Fruit fly (Drosophila melanogaster) whole organism, embryonic: ENCODE measurements around the gene CG1896.
A peak's percentile ranks its signal among the peaks of the same experiment; 100 is the strongest.

Source experiments
- CG1233 ChIP-seq: fragments of 200-800 bp; sonication (Bioruptor generic); optimal IDR thresholded peaks from 4 replicates; lab custom pipeline; 2018; ENCODE audit warnings: missing biosample characterization, mild to moderate bottlenecking, missing genetic modification characterization
- CG13287 ChIP-seq: fragments of 200-800 bp; sonication (Bioruptor generic); IDR thresholded peaks from 2 replicates; pipeline ENCODE4 v1.3.6; 2022; ENCODE audit warnings: missing biosample characterization, missing genetic modification characterization; ENCODE audit not compliant: partially characterized antibody
- CG14860 ChIP-seq: fragments of 200-800 bp; sonication (Bioruptor generic); IDR thresholded peaks from 3 replicates; pipeline ENCODE4 v1.3.6; 2022; ENCODE audit warnings: missing biosample characterization, missing genetic modification characterization; ENCODE audit not compliant: partially characterized antibody
- CG16815 ChIP-seq: fragments of 200-800 bp; sonication (Bioruptor generic); optimal IDR thresholded peaks from 3 replicates; lab custom pipeline; 2017; ENCODE audit warnings: missing biosample characterization, mild to moderate bottlenecking, missing genetic modification characterization
- CG18764 ChIP-seq: fragments of 200-800 bp; sonication (Bioruptor generic); optimal IDR thresholded peaks from 3 replicates; lab custom pipeline; 2016; ENCODE audit warnings: missing biosample characterization, missing genetic modification characterization
- CG2202 ChIP-seq: fragments of 200-800 bp; sonication (Bioruptor generic); optimal IDR thresholded peaks from 2 replicates; lab custom pipeline; 2018; ENCODE audit warnings: missing biosample characterization, mild to moderate bottlenecking, missing genetic modification characterization
- CG3407 ChIP-seq: fragments of 200-800 bp; sonication (Bioruptor generic); optimal IDR thresholded peaks from 2 replicates; lab custom pipeline; 2018; ENCODE audit warnings: missing biosample characterization, mild to moderate bottlenecking, missing genetic modification characterization
- CG34376 ChIP-seq: fragments of 200-800 bp; sonication (Bioruptor generic); optimal IDR thresholded peaks from 2 replicates; lab custom pipeline; 2018; ENCODE audit warnings: missing biosample characterization, mild to moderate bottlenecking, missing genetic modification characterization
- CG42726 ChIP-seq: fragments of 200-800 bp; sonication (Bioruptor generic); IDR thresholded peaks from 2 replicates; pipeline ENCODE4 v1.3.6; 2022; ENCODE audit warnings: missing biosample characterization, missing genetic modification characterization; ENCODE audit not compliant: partially characterized antibody
- CG4617 ChIP-seq: fragments of 200-800 bp; sonication (Bioruptor generic); optimal IDR thresholded peaks from 3 replicates; lab custom pipeline; 2016; ENCODE audit warnings: missing biosample characterization, missing genetic modification characterization, borderline replicate concordance
- CG8388 ChIP-seq: fragments of 200-800 bp; sonication (Bioruptor generic); optimal IDR thresholded peaks from 2 replicates; lab custom pipeline; 2019; ENCODE audit warnings: missing biosample characterization, mild to moderate bottlenecking, missing genetic modification characterization, moderate library complexity
- CG9797 ChIP-seq: fragments of 200-800 bp; sonication (Bioruptor generic); optimal IDR thresholded peaks from 3 replicates; lab custom pipeline; 2018; ENCODE audit warnings: missing biosample characterization, mild to moderate bottlenecking, missing genetic modification characterization
- CG9817 ChIP-seq: fragments of 200-800 bp; sonication (Bioruptor generic); optimal IDR thresholded peaks from 2 replicates; lab custom pipeline; 2018; ENCODE audit warnings: missing biosample characterization, mild to moderate bottlenecking, missing genetic modification characterization, moderate library complexity
- D19B ChIP-seq: fragments of 200-800 bp; sonication (Bioruptor generic); optimal IDR thresholded peaks from 2 replicates; lab custom pipeline; 2017; ENCODE audit warnings: missing biosample characterization, mild to moderate bottlenecking, missing genetic modification characterization
- Dbx ChIP-seq: fragments of 200-800 bp; sonication (Bioruptor generic); IDR thresholded peaks from 3 replicates; pipeline ENCODE4 v1.3.6; 2022; ENCODE audit warnings: missing biosample characterization, missing genetic modification characterization
- Dfd ChIP-seq, 2 experiments: fragments of >200 bp; optimal IDR thresholded peaks; 2 replicates each; lab custom pipeline; 2017; ENCODE audit warnings: missing biosample characterization in 2 of 2, missing genetic modification characterization in 2 of 2
- Dip2 ChIP-seq: fragments of 200-800 bp; sonication (Bioruptor generic); IDR thresholded peaks from 2 replicates; pipeline ENCODE4 v1.3.6; 2022; ENCODE audit warnings: missing biosample characterization, missing genetic modification characterization
- Doc2 ChIP-seq: fragments of 200-800 bp; sonication (Bioruptor generic); IDR thresholded peaks from 2 replicates; pipeline ENCODE4 v1.3.6; 2022; ENCODE audit warnings: missing biosample characterization, missing genetic modification characterization
- Eip74EF ChIP-seq, 2 experiments: fragments of 200-800 bp in 1 of 2; fragments of >200 bp in 1 of 2; sonication (Bioruptor generic) in 1 of 2; optimal IDR thresholded peaks; 2 replicates each; lab custom pipeline; 2017 to 2019; ENCODE audit warnings: missing biosample characterization in 2 of 2, missing genetic modification characterization in 2 of 2, mild to moderate bottlenecking in 1 of 2, moderate library complexity in 1 of 2
- GATAe ChIP-seq: fragments of 200-800 bp; sonication (Bioruptor generic); conservative IDR thresholded peaks from 2 replicates; pipeline ENCODE4 v1.3.6; 2022; ENCODE audit warnings: missing biosample characterization, missing genetic modification characterization
- Hand ChIP-seq: fragments of 200-800 bp; sonication (Bioruptor generic); optimal IDR thresholded peaks from 2 replicates; lab custom pipeline; 2017; ENCODE audit warnings: mild to moderate bottlenecking, missing biosample characterization, missing genetic modification reagents, missing genetic modification characterization
- Hey ChIP-seq: fragments of 200-800 bp; sonication (Bioruptor generic); optimal IDR thresholded peaks from 3 replicates; lab custom pipeline; 2018; ENCODE audit warnings: missing biosample characterization, mild to moderate bottlenecking, missing genetic modification characterization
- Jarid2 ChIP-seq: fragments of 200-800 bp; sonication (Bioruptor generic); optimal IDR thresholded peaks from 3 replicates; lab custom pipeline; 2017; ENCODE audit warnings: mild to moderate bottlenecking, missing biosample characterization, missing genetic modification reagents, missing genetic modification characterization
- Kr ChIP-seq: fragments of 200-800 bp; sonication (Bioruptor generic); optimal IDR thresholded peaks from 2 replicates; lab custom pipeline; 2017; ENCODE audit warnings: missing biosample characterization, mild to moderate bottlenecking, missing genetic modification characterization
- Ravus ChIP-seq: fragments of 200-800 bp; sonication (Bioruptor generic); IDR thresholded peaks from 2 replicates; pipeline ENCODE4 v1.3.6; 2022; ENCODE audit warnings: missing biosample characterization, missing genetic modification characterization
- Side ChIP-seq: fragments of 200-800 bp; sonication (Bioruptor generic); optimal IDR thresholded peaks from 2 replicates; lab custom pipeline; 2016; ENCODE audit warnings: missing biosample characterization, missing genetic modification characterization
- amos ChIP-seq: fragments of 200-800 bp; sonication (Bioruptor generic); IDR thresholded peaks from 2 replicates; pipeline ENCODE4 v1.3.6; 2022; ENCODE audit warnings: missing biosample characterization, missing genetic modification characterization; ENCODE audit not compliant: partially characterized antibody
- bcd ChIP-seq: fragments of 200-800 bp; sonication (Bioruptor generic); optimal IDR thresholded peaks from 2 replicates; lab custom pipeline; 2017; ENCODE audit warnings: missing biosample characterization, mild to moderate bottlenecking, missing genetic modification characterization
- dpn ChIP-seq, 2 experiments: fragments of 200-800 bp; sonication (Bioruptor generic); optimal IDR thresholded peaks; 3 replicates each; lab custom pipeline; 2016; ENCODE audit warnings: missing biosample characterization in 2 of 2, missing genetic modification characterization in 2 of 2
- eyg ChIP-seq: fragments of 200-800 bp; sonication (Bioruptor generic); optimal IDR thresholded peaks from 3 replicates; lab custom pipeline; 2016; ENCODE audit warnings: missing biosample characterization, missing genetic modification characterization
- fru ChIP-seq: fragments of >200 bp; optimal IDR thresholded peaks from 2 replicates; lab custom pipeline; 2017
- gsb-n ChIP-seq: fragments of 200-800 bp; sonication (Bioruptor generic); optimal IDR thresholded peaks from 3 replicates; lab custom pipeline; 2018; ENCODE audit warnings: missing biosample characterization, mild to moderate bottlenecking, missing genetic modification characterization
- hbn ChIP-seq: fragments of 200-800 bp; sonication (Bioruptor generic); IDR thresholded peaks from 2 replicates; pipeline ENCODE4 v1.3.6; 2022; ENCODE audit warnings: missing biosample characterization, missing genetic modification characterization; ENCODE audit not compliant: partially characterized antibody
- her ChIP-seq: fragments of 200-800 bp; sonication (Bioruptor generic); optimal IDR thresholded peaks from 2 replicates; lab custom pipeline; 2016; ENCODE audit warnings: missing biosample characterization, missing genetic modification characterization
- kni ChIP-seq: fragments of 200-800 bp; sonication (Bioruptor generic); optimal IDR thresholded peaks from 3 replicates; lab custom pipeline; 2017; ENCODE audit warnings: mild to moderate bottlenecking, missing biosample characterization, missing genetic modification reagents, missing genetic modification characterization
- lmd ChIP-seq: fragments of 200-800 bp; sonication (Bioruptor generic); IDR thresholded peaks from 2 replicates; pipeline ENCODE4 v1.3.6; 2022; ENCODE audit warnings: missing biosample characterization, missing genetic modification characterization
- nmo ChIP-seq: fragments of 200-800 bp; sonication (Bioruptor generic); optimal IDR thresholded peaks from 2 replicates; lab custom pipeline; 2018; ENCODE audit warnings: missing biosample characterization, mild to moderate bottlenecking, missing genetic modification characterization, moderate library complexity
- oc ChIP-seq: fragments of 200-800 bp; sonication (Bioruptor generic); optimal IDR thresholded peaks from 2 replicates; lab custom pipeline; 2018; ENCODE audit warnings: missing biosample characterization, mild to moderate bottlenecking, missing genetic modification characterization, moderate library complexity
- onecut ChIP-seq: fragments of 200-800 bp; sonication (Bioruptor generic); IDR thresholded peaks from 2 replicates; pipeline ENCODE4 v1.3.6; 2022; ENCODE audit warnings: missing biosample characterization, missing genetic modification characterization
- pan ChIP-seq, 4 experiments: fragments of >200 bp in 3 of 4; fragments of 200-800 bp in 1 of 4; sonication (Bioruptor generic) in 1 of 4; optimal IDR thresholded peaks in 3 of 4; IDR thresholded peaks in 1 of 4; 2 replicates each; pipeline versions ENCODE4 v1.3.6 to Lab custom; 2017 to 2022; ENCODE audit warnings: missing biosample characterization in 2 of 4, missing genetic modification characterization in 2 of 4, mixed read lengths in 1 of 4
- ro ChIP-seq: fragments of 200-800 bp; sonication (Bioruptor generic); IDR thresholded peaks from 2 replicates; pipeline ENCODE4 v1.3.6; 2022; ENCODE audit warnings: missing biosample characterization, missing genetic modification characterization
- ssp ChIP-seq: fragments of 200-800 bp; sonication (Bioruptor generic); IDR thresholded peaks from 2 replicates; pipeline ENCODE4 v1.3.6; 2022; ENCODE audit warnings: missing biosample characterization, missing genetic modification characterization
- tll ChIP-seq, 2 experiments: fragments of 200-800 bp in 1 of 2; fragments of >200 bp in 1 of 2; sonication (Bioruptor generic) in 1 of 2; optimal IDR thresholded peaks; 2 replicates each; lab custom pipeline; 2017 to 2019; ENCODE audit warnings: missing biosample characterization in 2 of 2, missing genetic modification characterization in 2 of 2, mild to moderate bottlenecking in 1 of 2, moderate library complexity in 1 of 2
- unc-4 ChIP-seq: fragments of 200-800 bp; sonication (Bioruptor generic); IDR thresholded peaks from 2 replicates; pipeline ENCODE4 v1.3.6; 2022; ENCODE audit warnings: missing biosample characterization, missing genetic modification characterization; ENCODE audit not compliant: partially characterized antibody
- vfl ChIP-seq: fragments of 200-800 bp; sonication (Bioruptor generic); optimal IDR thresholded peaks from 2 replicates; lab custom pipeline; 2016; ENCODE audit warnings: missing biosample characterization, missing genetic modification characterization
- vnd ChIP-seq: fragments of 200-800 bp; sonication (Bioruptor generic); IDR thresholded peaks from 3 replicates; pipeline ENCODE4 v1.3.6; 2022; ENCODE audit warnings: missing biosample characterization, missing genetic modification characterization; ENCODE audit not compliant: partially characterized antibody
- wek ChIP-seq: fragments of 200-800 bp; sonication (Bioruptor generic); optimal IDR thresholded peaks from 3 replicates; lab custom pipeline; 2018; ENCODE audit warnings: missing biosample characterization, mild to moderate bottlenecking, missing genetic modification characterization, moderate library complexity
- zfh1 ChIP-seq: fragments of 200-800 bp; sonication (Bioruptor generic); IDR thresholded peaks from 3 replicates; pipeline ENCODE4 v1.3.6; 2022; ENCODE audit warnings: missing biosample characterization, missing genetic modification characterization

CG1896 gene

DNA sequence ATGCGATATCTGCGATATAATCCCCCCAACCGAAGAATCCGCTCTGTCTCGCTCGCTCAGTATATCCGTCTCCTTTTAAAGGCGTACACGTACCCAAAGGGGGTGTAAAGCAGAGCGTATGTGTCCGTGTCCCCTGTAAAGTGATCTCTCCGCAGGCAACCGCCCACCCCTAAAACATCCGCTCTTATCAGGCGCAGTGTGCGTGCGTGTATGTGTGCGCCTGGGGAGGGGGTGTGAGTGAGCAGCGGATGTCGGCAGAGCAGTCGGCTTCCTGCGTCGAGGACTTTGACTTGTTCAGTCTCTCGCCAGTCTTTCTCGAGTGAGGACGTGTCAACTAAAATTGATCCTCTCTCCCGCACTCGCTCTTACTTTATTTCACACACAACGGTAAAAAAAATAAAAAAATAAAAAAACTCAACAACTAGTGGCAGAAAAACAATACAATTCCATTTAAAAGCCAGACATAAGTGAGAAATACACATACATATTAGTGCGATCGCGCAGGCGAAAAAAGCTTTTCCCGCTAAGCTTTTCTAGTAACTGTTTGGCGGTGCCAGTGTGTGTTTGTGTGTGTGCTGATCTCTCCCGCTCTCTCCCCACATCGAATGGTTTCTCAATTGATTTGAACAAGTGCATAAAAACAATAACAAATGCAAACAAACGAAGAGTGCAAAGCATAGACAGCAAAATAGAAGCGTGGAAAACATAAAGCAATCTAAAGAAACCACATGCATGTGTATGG lies 18.4 kb upstream of the CG1896 start (continued):
- no peak; the same call in 2 of the 3 replicates for TF ChIP-seq zfh1 (GFP tag; lab: Robert Waterston, UW)
- no peak for TF ChIP-seq GATAe (GFP tag; lab: Robert Waterston, UW)
- no peak for TF ChIP-seq CG4617 (GFP tag; lab: Kevin White, UChicago)
- no peak for TF ChIP-seq CG2202
- no peak for TF ChIP-seq gsb-n (tag; lab: Kevin White, UChicago)
- no peak for TF ChIP-seq CG9797 (GFP tag; lab: Kevin White, UChicago)
- peak; percentile 62 for TF ChIP-seq Jarid2 (GFP tag; lab: Kevin White, UChicago)
- TF ChIP-seq Eip74EF (GFP tag; optimal IDR thresholded peaks at IDR 0.05; lab: Kevin White, UChicago) = peak in 1 of 2 experiments; percentile 2
- no peak for TF ChIP-seq Dip2
- no peak for TF ChIP-seq CG13287
- TF ChIP-seq CG1233 (GFP tag; lab: Kevin White, UChicago) = peak; percentile 5
- TF ChIP-seq onecut = peak; percentile 26; the same call in 1 of the 2 replicates
- no peak for TF ChIP-seq unc-4 (GFP tag; lab: Robert Waterston, UW)
- no peak for TF ChIP-seq fru (lab: Kevin White, UChicago)
- TF ChIP-seq bcd (GFP tag; lab: Kevin White, UChicago) = no peak
- TF ChIP-seq Doc2 (GFP tag; lab: Robert Waterston, UW) = no peak
- TF ChIP-seq Dbx (GFP tag; lab: Robert Waterston, UW) = no peak
- peak; percentile 67 for TF ChIP-seq kni (GFP tag; lab: Kevin White, UChicago)
- TF ChIP-seq CG34376 (GFP tag; lab: Kevin White, UChicago) = peak; percentile 11
- no peak for TF ChIP-seq Hand
- TF ChIP-seq CG14860 (GFP tag; lab: Robert Waterston, UW) = no peak
- TF ChIP-seq CG9817 (tag; lab: Kevin White, UChicago) = no peak
- no peak for TF ChIP-seq D19B (GFP tag; lab: Kevin White, UChicago)
- TF ChIP-seq tll (GFP tag; optimal IDR thresholded peaks at IDR 0.05; lab: Kevin White, UChicago) = peak in 1 of 2 experiments; percentile 41
- TF ChIP-seq ro (GFP tag; lab: Robert Waterston, UW) = no peak
- peak; percentile 2 for TF ChIP-seq Kr (GFP tag; lab: Kevin White, UChicago)
- no peak for TF ChIP-seq pan (optimal IDR thresholded peaks at IDR 0.05; lab: Kevin White, UChicago)
- TF ChIP-seq pan (GFP tag; optimal IDR thresholded peaks at IDR 0.05 in 1 of 2, IDR thresholded peaks at IDR 0.05 in 1 of 2) = peak in 1 of 2 experiments; percentile 22
- TF ChIP-seq CG42726 (GFP tag; lab: Robert Waterston, UW) = no peak
- no peak for TF ChIP-seq vnd (GFP tag; lab: Robert Waterston, UW)
- TF ChIP-seq nmo (GFP tag; lab: Kevin White, UChicago) = no peak
- no peak for TF ChIP-seq lmd (GFP tag; lab: Robert Waterston, UW)
- TF ChIP-seq Dfd (GFP tag; optimal IDR thresholded peaks at IDR 0.05; lab: Kevin White, UChicago) = no peak
- no peak for TF ChIP-seq Side (GFP tag; lab: Kevin White, UChicago)
- TF ChIP-seq dpn (GFP tag; optimal IDR thresholded peaks at IDR 0.05; lab: Kevin White, UChicago) = no peak
- no peak for TF ChIP-seq Ravus
- TF ChIP-seq amos (GFP tag; lab: Robert Waterston, UW) = no peak
- TF ChIP-seq CG3407 (GFP tag; lab: Kevin White, UChicago) = no peak
- TF ChIP-seq wek = no peak
- TF ChIP-seq her (GFP tag; lab: Kevin White, UChicago) = no peak
- TF ChIP-seq CG18764 = no peak
- TF ChIP-seq Hey (tag; lab: Kevin White, UChicago) = peak; percentile 14
- no peak for TF ChIP-seq CG8388
- no peak for TF ChIP-seq oc
- peak; percentile 9 for TF ChIP-seq eyg (GFP tag; lab: Kevin White, UChicago)
- TF ChIP-seq ssp (GFP tag; lab: Robert Waterston, UW) = no peak
- no peak for TF ChIP-seq hbn
- TF ChIP-seq CG16815 (GFP tag; lab: Kevin White, UChicago) = no peak
- no peak for TF ChIP-seq vfl (GFP tag; lab: Kevin White, UChicago)
